Fruit fly (Drosophila melanogaster) whole organism, embryonic: ENCODE measurements around the gene CG7806.

Experiments
- Aef1 ChIP-seq: fragments of 200-800 bp; sonication (Bioruptor generic); IDR thresholded peaks from 3 replicates; pipeline ENCODE4 v1.3.6; 2022; ENCODE audit warnings: missing biosample characterization, missing genetic modification characterization
- Bgb ChIP-seq: fragments of 200-800 bp; sonication (Bioruptor generic); IDR thresholded peaks from 2 replicates; pipeline ENCODE4 v1.3.6; 2022; ENCODE audit warnings: missing biosample characterization, missing genetic modification characterization; ENCODE audit not compliant: partially characterized antibody
- BtbVII ChIP-seq: fragments of 200-800 bp; sonication (Bioruptor generic); optimal IDR thresholded peaks from 3 replicates; lab custom pipeline; 2017; ENCODE audit warnings: missing biosample characterization, mild to moderate bottlenecking, missing genetic modification characterization
- CG10979 ChIP-seq: fragments of 200-800 bp; sonication (Bioruptor generic); optimal IDR thresholded peaks from 2 replicates; lab custom pipeline; 2018; ENCODE audit warnings: missing biosample characterization, mild to moderate bottlenecking, missing genetic modification characterization, moderate library complexity
- CG12769 ChIP-seq: fragments of 200-800 bp; sonication (Bioruptor generic); optimal IDR thresholded peaks from 2 replicates; lab custom pipeline; 2019; ENCODE audit warnings: missing biosample characterization, mild to moderate bottlenecking, missing genetic modification characterization, moderate library complexity
- CG13287 ChIP-seq: fragments of 200-800 bp; sonication (Bioruptor generic); IDR thresholded peaks from 2 replicates; pipeline ENCODE4 v1.3.6; 2022; ENCODE audit warnings: missing biosample characterization, missing genetic modification characterization; ENCODE audit not compliant: partially characterized antibody
- CG13624 ChIP-seq: fragments of 200-800 bp; sonication (Bioruptor generic); optimal IDR thresholded peaks from 2 replicates; lab custom pipeline; 2016; ENCODE audit warnings: missing biosample characterization, missing genetic modification characterization
- CG16779 ChIP-seq: fragments of 200-800 bp; sonication (Bioruptor generic); IDR thresholded peaks from 2 replicates; pipeline ENCODE4 v1.3.6; 2022; ENCODE audit warnings: missing biosample characterization, missing genetic modification characterization
- CG16863 ChIP-seq: fragments of 200-800 bp; sonication (Bioruptor generic); optimal IDR thresholded peaks from 3 replicates; lab custom pipeline; 2016; ENCODE audit warnings: missing biosample characterization, missing genetic modification characterization
- CG18011 ChIP-seq: fragments of 200-800 bp; sonication (Bioruptor generic); optimal IDR thresholded peaks from 2 replicates; lab custom pipeline; 2017; ENCODE audit warnings: missing biosample characterization, missing genetic modification characterization, mild to moderate bottlenecking, moderate library complexity, missing genotype
- CG2712 ChIP-seq: fragments of 200-800 bp; optimal IDR thresholded peaks from 3 replicates; lab custom pipeline; 2019; ENCODE audit warnings: missing biosample characterization, mild to moderate bottlenecking, missing genetic modification characterization, moderate library complexity
- CG4424 ChIP-seq: fragments of 200-800 bp; sonication (Bioruptor generic); optimal IDR thresholded peaks from 3 replicates; lab custom pipeline; 2016; ENCODE audit warnings: missing biosample characterization, missing genetic modification characterization
- CG5180 ChIP-seq: fragments of 200-800 bp; sonication (Bioruptor generic); optimal IDR thresholded peaks from 3 replicates; lab custom pipeline; 2017; ENCODE audit warnings: missing biosample characterization, missing genetic modification characterization, mild to moderate bottlenecking, moderate library complexity, missing genetic modification reagents
- CG6791 ChIP-seq: fragments of 200-800 bp; sonication (Bioruptor generic); IDR thresholded peaks from 3 replicates; pipeline ENCODE4 v1.3.6; 2022; ENCODE audit warnings: missing biosample characterization, missing genetic modification characterization; ENCODE audit not compliant: partially characterized antibody
- CG6854 ChIP-seq: fragments of 200-800 bp; sonication (Bioruptor generic); optimal IDR thresholded peaks from 3 replicates; lab custom pipeline; 2017; ENCODE audit warnings: missing biosample characterization, mild to moderate bottlenecking, missing genetic modification characterization
- CG7357 ChIP-seq: fragments of 200-800 bp; sonication (Bioruptor generic); IDR thresholded peaks from 3 replicates; pipeline ENCODE4 v1.3.6; 2022; ENCODE audit warnings: missing biosample characterization, missing genetic modification characterization
- CG8281 ChIP-seq: fragments of 200-800 bp; sonication (Bioruptor generic); optimal IDR thresholded peaks from 2 replicates; lab custom pipeline; 2018; ENCODE audit warnings: missing biosample characterization, mild to moderate bottlenecking, missing genetic modification characterization, moderate library complexity
- CG8359 ChIP-seq: fragments of 200-800 bp; sonication (Bioruptor generic); optimal IDR thresholded peaks from 2 replicates; lab custom pipeline; 2017; ENCODE audit warnings: missing biosample characterization, mild to moderate bottlenecking, missing genetic modification characterization, borderline replicate concordance
- CG8388 ChIP-seq: fragments of 200-800 bp; sonication (Bioruptor generic); optimal IDR thresholded peaks from 2 replicates; lab custom pipeline; 2019; ENCODE audit warnings: missing biosample characterization, mild to moderate bottlenecking, missing genetic modification characterization, moderate library complexity
- CoRest ChIP-seq: fragments of 200-800 bp; sonication (Bioruptor generic); optimal IDR thresholded peaks from 3 replicates; lab custom pipeline; 2018; ENCODE audit warnings: missing biosample characterization, mild to moderate bottlenecking, missing genetic modification characterization, moderate library complexity
- Dek ChIP-seq: fragments of 200-800 bp; sonication (Bioruptor generic); optimal IDR thresholded peaks from 3 replicates; lab custom pipeline; 2019; ENCODE audit warnings: missing biosample characterization, mild to moderate bottlenecking, missing genetic modification characterization, moderate library complexity
- HHEX ChIP-seq: fragments of 200-800 bp; sonication (Bioruptor generic); optimal IDR thresholded peaks from 3 replicates; lab custom pipeline; 2017; ENCODE audit warnings: missing biosample characterization, mild to moderate bottlenecking, missing genetic modification characterization, missing genetic modification reagents
- Meics ChIP-seq: fragments of 200-800 bp; sonication (Bioruptor generic); optimal IDR thresholded peaks from 2 replicates; lab custom pipeline; 2017; ENCODE audit warnings: missing biosample characterization, mild to moderate bottlenecking, missing genetic modification characterization
- Mrtf ChIP-seq: fragments of 200-800 bp; sonication (Bioruptor generic); IDR thresholded peaks from 3 replicates; pipeline ENCODE4 v1.3.6; 2022; ENCODE audit warnings: missing biosample characterization, missing genetic modification characterization
- NC2α ChIP-seq: fragments of 200-800 bp; sonication (Bioruptor generic); optimal IDR thresholded peaks from 2 replicates; lab custom pipeline; 2016; ENCODE audit warnings: missing biosample characterization, missing genetic modification characterization
- NK7.1 ChIP-seq: fragments of 200-800 bp; sonication (Bioruptor generic); optimal IDR thresholded peaks from 3 replicates; lab custom pipeline; 2016; ENCODE audit warnings: missing biosample characterization, missing genetic modification characterization
- Neu2 ChIP-seq: fragments of 200-800 bp; sonication (Bioruptor generic); optimal IDR thresholded peaks from 3 replicates; lab custom pipeline; 2016; ENCODE audit warnings: missing biosample characterization, missing genetic modification characterization, borderline replicate concordance
- Nf-YA ChIP-seq: fragments of 200-800 bp; sonication (Bioruptor generic); IDR thresholded peaks from 2 replicates; pipeline ENCODE4 v1.3.6; 2022; ENCODE audit warnings: missing biosample characterization, missing genetic modification characterization
- Ravus ChIP-seq: fragments of 200-800 bp; sonication (Bioruptor generic); IDR thresholded peaks from 2 replicates; pipeline ENCODE4 v1.3.6; 2022; ENCODE audit warnings: missing biosample characterization, missing genetic modification characterization
- Side ChIP-seq: fragments of 200-800 bp; sonication (Bioruptor generic); optimal IDR thresholded peaks from 2 replicates; lab custom pipeline; 2016; ENCODE audit warnings: missing biosample characterization, missing genetic modification characterization
- aop ChIP-seq: fragments of 200-800 bp; sonication (Bioruptor generic); IDR thresholded peaks from 2 replicates; pipeline ENCODE4 v1.3.6; 2022; ENCODE audit warnings: missing biosample characterization, missing genetic modification characterization
- ap ChIP-seq: fragments of 200-800 bp; sonication (Bioruptor generic); IDR thresholded peaks from 2 replicates; pipeline ENCODE4 v1.3.6; 2022; ENCODE audit warnings: missing biosample characterization, missing genetic modification characterization
- fd64A ChIP-seq: fragments of 200-800 bp; sonication (Bioruptor generic); optimal IDR thresholded peaks from 3 replicates; lab custom pipeline; 2018; ENCODE audit warnings: missing biosample characterization, mild to moderate bottlenecking, missing genetic modification characterization
- gce ChIP-seq: fragments of 200-800 bp; sonication (Bioruptor generic); IDR thresholded peaks from 3 replicates; pipeline ENCODE4 v1.3.6; 2022; ENCODE audit warnings: missing biosample characterization, missing genetic modification characterization
- hkb ChIP-seq, 2 experiments: fragments of 200-800 bp in 1 of 2; fragments of >200 bp in 1 of 2; sonication (Bioruptor generic) in 1 of 2; IDR thresholded peaks in 1 of 2; optimal IDR thresholded peaks in 1 of 2; 2 replicates each; pipeline versions ENCODE4 v1.3.6 to Lab custom; 2017 to 2022; ENCODE audit warnings: missing biosample characterization in 1 of 2, missing genetic modification characterization in 1 of 2
- hth ChIP-seq: fragments of >200 bp; optimal IDR thresholded peaks from 2 replicates; lab custom pipeline; 2017; ENCODE audit warnings: inconsistent platforms
- jing ChIP-seq: fragments of 200-800 bp; sonication (Bioruptor generic); optimal IDR thresholded peaks from 2 replicates; lab custom pipeline; 2018; ENCODE audit warnings: missing biosample characterization, mild to moderate bottlenecking, missing genetic modification characterization
- klu ChIP-seq: fragments of 200-800 bp; sonication (Bioruptor generic); IDR thresholded peaks from 2 replicates; pipeline ENCODE4 v1.3.6; 2022; ENCODE audit warnings: missing biosample characterization, missing genetic modification characterization
- kni ChIP-seq: fragments of 200-800 bp; sonication (Bioruptor generic); optimal IDR thresholded peaks from 3 replicates; lab custom pipeline; 2017; ENCODE audit warnings: mild to moderate bottlenecking, missing biosample characterization, missing genetic modification reagents, missing genetic modification characterization
- luna ChIP-seq: fragments of 200-800 bp; sonication (Bioruptor generic); optimal IDR thresholded peaks from 2 replicates; lab custom pipeline; 2016; ENCODE audit warnings: missing biosample characterization, missing genetic modification characterization
- mam ChIP-seq: fragments of 200-800 bp; sonication (Bioruptor generic); optimal IDR thresholded peaks from 3 replicates; lab custom pipeline; 2016; ENCODE audit warnings: missing biosample characterization, missing genetic modification characterization
- nau ChIP-seq: fragments of 200-800 bp; sonication (Bioruptor generic); optimal IDR thresholded peaks from 3 replicates; lab custom pipeline; 2017; ENCODE audit warnings: missing biosample characterization, mild to moderate bottlenecking, missing genetic modification characterization, missing genetic modification reagents
- odd ChIP-seq: fragments of 200-800 bp; sonication (Bioruptor generic); optimal IDR thresholded peaks from 2 replicates; lab custom pipeline; 2017; ENCODE audit warnings: missing biosample characterization, mild to moderate bottlenecking, missing genetic modification characterization
- onecut ChIP-seq: fragments of 200-800 bp; sonication (Bioruptor generic); IDR thresholded peaks from 2 replicates; pipeline ENCODE4 v1.3.6; 2022; ENCODE audit warnings: missing biosample characterization, missing genetic modification characterization
- p53 ChIP-seq: fragments of 200-800 bp; sonication (Bioruptor generic); optimal IDR thresholded peaks from 2 replicates; lab custom pipeline; 2016; ENCODE audit warnings: missing biosample characterization, missing genetic modification characterization
- sd ChIP-seq: fragments of 200-800 bp; sonication (Bioruptor generic); optimal IDR thresholded peaks from 3 replicates; lab custom pipeline; 2018; ENCODE audit warnings: missing biosample characterization, mild to moderate bottlenecking, missing genetic modification characterization, moderate library complexity
- sima ChIP-seq: fragments of 200-800 bp; sonication (Bioruptor generic); optimal IDR thresholded peaks from 2 replicates; lab custom pipeline; 2016; ENCODE audit warnings: missing biosample characterization, missing genetic modification characterization
- sisA ChIP-seq: fragments of 200-800 bp; sonication (Bioruptor generic); IDR thresholded peaks from 2 replicates; pipeline ENCODE4 v1.3.6; 2022; ENCODE audit warnings: missing biosample characterization, missing genetic modification characterization
- trh ChIP-seq: fragments of 200-800 bp; sonication (Bioruptor generic); optimal IDR thresholded peaks from 2 replicates; lab custom pipeline; 2016; ENCODE audit warnings: missing biosample characterization, missing genetic modification characterization

The CG7806 gene

DNA sequence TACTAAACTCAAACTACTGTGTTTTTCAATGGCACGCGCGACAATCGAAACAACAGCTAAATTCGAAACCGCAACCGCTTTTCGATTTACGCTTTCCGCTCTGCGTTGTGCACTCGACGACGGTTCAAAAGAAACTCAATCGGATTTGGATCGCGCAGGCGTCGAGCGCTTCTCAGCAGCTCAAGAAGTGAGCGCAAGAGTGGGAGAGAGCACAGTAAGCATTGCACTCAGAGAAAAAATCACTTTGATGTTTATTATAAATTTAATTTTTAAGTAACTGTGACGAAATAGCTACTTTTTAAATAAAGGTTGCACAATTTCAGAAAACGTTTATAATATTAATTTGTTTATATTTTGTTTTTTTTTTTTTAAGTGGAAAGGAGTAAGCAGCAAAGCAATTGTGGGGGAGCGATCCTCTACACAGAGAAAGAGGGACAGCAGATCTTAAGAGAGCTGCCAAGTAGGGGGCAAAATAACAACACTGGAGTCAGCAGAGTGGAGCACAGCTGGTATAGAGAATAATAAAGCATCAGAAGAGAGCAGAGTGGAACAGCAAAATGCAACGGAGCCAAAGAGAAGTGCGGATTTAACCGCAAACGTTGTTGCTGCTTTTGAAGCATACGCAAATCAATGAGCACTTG lies 33.5 kb upstream of the CG7806 start (continued):
- TF ChIP-seq trh: peak; percentile 98
- TF ChIP-seq kni (GFP tag; lab: Kevin White, UChicago): peak; percentile 93
- TF ChIP-seq CG8388 (GFP tag; lab: Kevin White, UChicago): peak; percentile 98
- TF ChIP-seq Neu2 (GFP tag; lab: Kevin White, UChicago): peak; percentile 72
- TF ChIP-seq BtbVII: peak; percentile 97
- peak; percentile 99 for TF ChIP-seq ap
- TF ChIP-seq HHEX: peak; percentile 96
- TF ChIP-seq gce (GFP tag; lab: Robert Waterston, UW): peak; percentile 99
- peak; percentile 96 for TF ChIP-seq Mrtf (GFP tag; lab: Robert Waterston, UW)
- peak; percentile 96 for TF ChIP-seq Dek
- peak; percentile 89 for TF ChIP-seq NK7.1 (GFP tag; lab: Kevin White, UChicago)
- TF ChIP-seq luna: no peak
- peak; percentile 98 for TF ChIP-seq CoRest
- TF ChIP-seq CG10979 (tag; lab: Kevin White, UChicago): peak; percentile 99
- TF ChIP-seq Meics (GFP tag; lab: Kevin White, UChicago): peak; percentile 96
- TF ChIP-seq Nf-YA (GFP tag; lab: Robert Waterston, UW): peak; percentile 96
- peak; percentile 87 for TF ChIP-seq CG12769 (tag; lab: Kevin White, UChicago)
- peak; percentile 98 for TF ChIP-seq CG2712 (tag; lab: Kevin White, UChicago)
- TF ChIP-seq CG18011 (GFP tag; lab: Kevin White, UChicago): peak; percentile 85
- peak; percentile 87 for TF ChIP-seq CG13624 (GFP tag; lab: Kevin White, UChicago)
- peak; percentile 98 for TF ChIP-seq sisA (GFP tag; lab: Robert Waterston, UW)
- TF ChIP-seq aop (GFP tag; lab: Robert Waterston, UW): peak; percentile 94
- TF ChIP-seq CG8281: peak; percentile 88
- TF ChIP-seq fd64A (GFP tag; lab: Kevin White, UChicago): peak; percentile 93
- peak; percentile 63 for TF ChIP-seq hkb (optimal IDR thresholded peaks at IDR 0.05; lab: Kevin White, UChicago)
- TF ChIP-seq hkb (GFP tag; IDR thresholded peaks at IDR 0.05; lab: Robert Waterston, UW): peak; percentile 99
- TF ChIP-seq p53 (GFP tag; lab: Kevin White, UChicago): no peak
- TF ChIP-seq CG6854 (GFP tag; lab: Kevin White, UChicago): peak; percentile 93
- TF ChIP-seq mam (GFP tag; lab: Kevin White, UChicago): peak; percentile 87
- no peak for TF ChIP-seq hth (lab: Kevin White, UChicago)
- TF ChIP-seq klu (GFP tag; lab: Robert Waterston, UW): peak; percentile 96
- TF ChIP-seq CG4424 (GFP tag; lab: Kevin White, UChicago): peak; percentile 99
- peak; percentile 77 for TF ChIP-seq jing (GFP tag; lab: Kevin White, UChicago)
- TF ChIP-seq sima (GFP tag; lab: Kevin White, UChicago): peak; percentile 82
- TF ChIP-seq odd (GFP tag; lab: Kevin White, UChicago): peak; percentile 96
- peak; percentile 92 for TF ChIP-seq Ravus (GFP tag; lab: Robert Waterston, UW)
- TF ChIP-seq CG16779: peak; percentile 93
- TF ChIP-seq Side (GFP tag; lab: Kevin White, UChicago): peak; percentile 92
- peak; percentile 93 for TF ChIP-seq CG7357 (GFP tag; lab: Robert Waterston, UW)
- peak; percentile 87 for TF ChIP-seq sd (tag; lab: Kevin White, UChicago)
- TF ChIP-seq CG13287: no peak
- TF ChIP-seq nau (GFP tag; lab: Kevin White, UChicago): peak; percentile 96
- peak; percentile 90 for TF ChIP-seq NC2α
- no peak for TF ChIP-seq Bgb (GFP tag; lab: Robert Waterston, UW)
- peak; percentile 68; the same call in 2 of the 3 replicates for TF ChIP-seq CG6791 (GFP tag; lab: Robert Waterston, UW)
- peak; percentile 95 for TF ChIP-seq Aef1 (GFP tag; lab: Robert Waterston, UW)
- peak; percentile 93 for TF ChIP-seq CG8359 (GFP tag; lab: Kevin White, UChicago)
- peak; percentile 88 for TF ChIP-seq CG16863 (GFP tag; lab: Kevin White, UChicago)
- TF ChIP-seq onecut (GFP tag; lab: Robert Waterston, UW): peak; percentile 96
- TF ChIP-seq CG5180 (GFP tag; lab: Kevin White, UChicago): peak; percentile 91
